Fruit fly (Drosophila melanogaster) whole organism, embryonic: ENCODE data around the gene CG43815.

Experiments
- Antp ChIP-seq: fragments of 200-800 bp; sonication (Bioruptor generic); optimal IDR thresholded peaks from 3 replicates; lab custom pipeline; 2016; ENCODE audit warnings: missing biosample characterization, missing genetic modification characterization
- B-H1 ChIP-seq: fragments of 200-800 bp; sonication (Bioruptor generic); IDR thresholded peaks from 3 replicates; pipeline ENCODE4 v1.3.6; 2022; ENCODE audit warnings: missing biosample characterization, missing genetic modification characterization
- BEAF-32 ChIP-seq: fragments of 200-800 bp; sonication (Bioruptor generic); optimal IDR thresholded peaks from 3 replicates; lab custom pipeline; 2017; ENCODE audit warnings: missing biosample characterization, missing genetic modification characterization, mild to moderate bottlenecking, moderate library complexity, missing genetic modification reagents
- CG10209 ChIP-seq: fragments of 200-800 bp; sonication (Bioruptor generic); optimal IDR thresholded peaks from 3 replicates; lab custom pipeline; 2017; ENCODE audit warnings: missing biosample characterization, mild to moderate bottlenecking, missing genetic modification characterization, missing genetic modification reagents
- CG10462 ChIP-seq: fragments of 200-800 bp; sonication (Bioruptor generic); optimal IDR thresholded peaks from 2 replicates; lab custom pipeline; 2016; ENCODE audit warnings: missing biosample characterization, missing genetic modification characterization
- CG11085 ChIP-seq: fragments of 200-800 bp; sonication (Bioruptor generic); IDR thresholded peaks from 2 replicates; pipeline ENCODE4 v1.3.6; 2022; ENCODE audit warnings: missing biosample characterization, missing genetic modification characterization
- CG11247 ChIP-seq: fragments of 200-800 bp; sonication (Bioruptor generic); IDR thresholded peaks from 2 replicates; pipeline ENCODE4 v1.3.6; 2022; ENCODE audit warnings: missing biosample characterization, missing genetic modification characterization
- CG11504 ChIP-seq: fragments of 200-800 bp; sonication (Bioruptor generic); optimal IDR thresholded peaks from 3 replicates; lab custom pipeline; 2019; ENCODE audit warnings: missing biosample characterization, mild to moderate bottlenecking, missing genetic modification characterization, moderate library complexity
- CG11723 ChIP-seq: fragments of 200-800 bp; sonication (Bioruptor generic); optimal IDR thresholded peaks from 2 replicates; lab custom pipeline; 2017; ENCODE audit warnings: missing biosample characterization, mild to moderate bottlenecking, missing genetic modification characterization
- CG12236 ChIP-seq: fragments of 200-800 bp; sonication (Bioruptor generic); optimal IDR thresholded peaks from 2 replicates; lab custom pipeline; 2016; ENCODE audit warnings: missing biosample characterization, missing genetic modification characterization
- CG12659 ChIP-seq: fragments of 200-800 bp; sonication (Bioruptor generic); optimal IDR thresholded peaks from 3 replicates; lab custom pipeline; 2017; ENCODE audit warnings: mild to moderate bottlenecking, missing biosample characterization, missing genetic modification reagents, missing genetic modification characterization
- CG13287 ChIP-seq: fragments of 200-800 bp; sonication (Bioruptor generic); IDR thresholded peaks from 2 replicates; pipeline ENCODE4 v1.3.6; 2022; ENCODE audit warnings: missing biosample characterization, missing genetic modification characterization; ENCODE audit not compliant: partially characterized antibody
- CG14050 ChIP-seq: fragments of 200-800 bp; sonication (Bioruptor generic); IDR thresholded peaks from 3 replicates; pipeline ENCODE4 v1.3.6; 2022; ENCODE audit warnings: missing biosample characterization, missing genetic modification characterization
- CG14667 ChIP-seq: fragments of 200-800 bp; sonication (Bioruptor generic); IDR thresholded peaks from 2 replicates; pipeline ENCODE4 v1.3.6; 2022; ENCODE audit warnings: missing biosample characterization, missing genetic modification characterization
- CG15269 ChIP-seq: fragments of 200-800 bp; sonication (Bioruptor generic); optimal IDR thresholded peaks from 2 replicates; lab custom pipeline; 2018; ENCODE audit warnings: missing biosample characterization, mild to moderate bottlenecking, missing genetic modification characterization, moderate library complexity
- CG17361 ChIP-seq: fragments of 200-800 bp; sonication (Bioruptor generic); IDR thresholded peaks from 3 replicates; pipeline ENCODE4 v1.3.6; 2022; ENCODE audit warnings: missing biosample characterization, missing genetic modification characterization
- CG17912 ChIP-seq: fragments of 200-800 bp; sonication (Bioruptor generic); optimal IDR thresholded peaks from 2 replicates; lab custom pipeline; 2018; ENCODE audit warnings: missing biosample characterization, mild to moderate bottlenecking, missing genetic modification characterization
- CG18011 ChIP-seq: fragments of 200-800 bp; sonication (Bioruptor generic); optimal IDR thresholded peaks from 2 replicates; lab custom pipeline; 2017; ENCODE audit warnings: missing biosample characterization, missing genetic modification characterization, mild to moderate bottlenecking, moderate library complexity, missing genotype
- CG2678 ChIP-seq: fragments of 200-800 bp; sonication (Bioruptor generic); optimal IDR thresholded peaks from 3 replicates; lab custom pipeline; 2019; ENCODE audit warnings: missing biosample characterization, mild to moderate bottlenecking, missing genetic modification characterization, moderate library complexity
- CG2875 ChIP-seq: fragments of 200-800 bp; sonication (Bioruptor generic); optimal IDR thresholded peaks from 2 replicates; lab custom pipeline; 2017; ENCODE audit warnings: missing biosample characterization, mild to moderate bottlenecking, missing genetic modification characterization, missing genetic modification reagents
- CG30431 ChIP-seq: fragments of 200-800 bp; sonication (Bioruptor generic); optimal IDR thresholded peaks from 2 replicates; lab custom pipeline; 2017; ENCODE audit warnings: missing biosample characterization, missing genetic modification characterization
- CG3065 ChIP-seq: fragments of 200-800 bp; sonication (Bioruptor generic); optimal IDR thresholded peaks from 2 replicates; lab custom pipeline; 2016; ENCODE audit warnings: missing biosample characterization, missing genetic modification characterization
- CG3163 ChIP-seq: fragments of 200-800 bp; sonication (Bioruptor generic); optimal IDR thresholded peaks from 3 replicates; lab custom pipeline; 2016; ENCODE audit warnings: missing biosample characterization, missing genetic modification characterization
- CG33557 ChIP-seq: fragments of 200-800 bp; sonication (Bioruptor generic); optimal IDR thresholded peaks from 2 replicates; lab custom pipeline; 2019; ENCODE audit warnings: missing biosample characterization, mild to moderate bottlenecking, missing genetic modification characterization, moderate library complexity
- CG3847 ChIP-seq: fragments of 200-800 bp; sonication (Bioruptor generic); IDR thresholded peaks from 2 replicates; pipeline ENCODE4 v1.3.6; 2022; ENCODE audit warnings: missing biosample characterization, missing genetic modification characterization
- CG3995 ChIP-seq: fragments of 200-800 bp; sonication (Bioruptor generic); optimal IDR thresholded peaks from 3 replicates; lab custom pipeline; 2016; ENCODE audit warnings: missing biosample characterization, missing genetic modification characterization
- CG6689 ChIP-seq: fragments of 200-800 bp; sonication (Bioruptor generic); IDR thresholded peaks from 2 replicates; pipeline ENCODE4 v1.3.6; 2022; ENCODE audit warnings: missing biosample characterization, missing genetic modification characterization
- CG6765 ChIP-seq: fragments of 200-800 bp; sonication (Bioruptor generic); optimal IDR thresholded peaks from 3 replicates; lab custom pipeline; 2017; ENCODE audit warnings: missing biosample characterization, mild to moderate bottlenecking, missing genetic modification characterization
- CG7372 ChIP-seq: fragments of 200-800 bp; sonication (Bioruptor generic); IDR thresholded peaks from 2 replicates; pipeline ENCODE4 v1.3.6; 2022; ENCODE audit warnings: missing biosample characterization, missing genetic modification characterization
- CG7963 ChIP-seq: fragments of 200-800 bp; sonication (Bioruptor generic); IDR thresholded peaks from 3 replicates; pipeline ENCODE4 v1.3.6; 2022; ENCODE audit warnings: missing biosample characterization, missing genetic modification characterization; ENCODE audit not compliant: partially characterized antibody
- CG8388 ChIP-seq: fragments of 200-800 bp; sonication (Bioruptor generic); optimal IDR thresholded peaks from 2 replicates; lab custom pipeline; 2019; ENCODE audit warnings: missing biosample characterization, mild to moderate bottlenecking, missing genetic modification characterization, moderate library complexity
- CG9437 ChIP-seq: fragments of 200-800 bp; sonication (Bioruptor generic); optimal IDR thresholded peaks from 2 replicates; lab custom pipeline; 2018; ENCODE audit warnings: missing biosample characterization, mild to moderate bottlenecking, missing genetic modification characterization
- CG9609 ChIP-seq: fragments of 200-800 bp; sonication (Bioruptor generic); optimal IDR thresholded peaks from 3 replicates; lab custom pipeline; 2016; ENCODE audit warnings: missing biosample characterization, missing genetic modification characterization
- Dfd ChIP-seq, 2 experiments: fragments of >200 bp; optimal IDR thresholded peaks; 2 replicates each; lab custom pipeline; 2017; ENCODE audit warnings: missing biosample characterization in 2 of 2, missing genetic modification characterization in 2 of 2
- Dip2 ChIP-seq: fragments of 200-800 bp; sonication (Bioruptor generic); IDR thresholded peaks from 2 replicates; pipeline ENCODE4 v1.3.6; 2022; ENCODE audit warnings: missing biosample characterization, missing genetic modification characterization
- Fer1 ChIP-seq: fragments of 200-800 bp; sonication (Bioruptor generic); optimal IDR thresholded peaks from 2 replicates; lab custom pipeline; 2017; ENCODE audit warnings: missing biosample characterization, mild to moderate bottlenecking, missing genetic modification characterization
- HLHmδ ChIP-seq: fragments of 200-800 bp; sonication (Bioruptor generic); optimal IDR thresholded peaks from 2 replicates; lab custom pipeline; 2018; ENCODE audit warnings: missing biosample characterization, mild to moderate bottlenecking, missing genetic modification characterization, moderate library complexity
- Lpt ChIP-seq: fragments of >200 bp; optimal IDR thresholded peaks from 2 replicates; lab custom pipeline; 2018; ENCODE audit warnings: missing biosample characterization, missing genetic modification characterization
- Nf-YB ChIP-seq: fragments of 200-800 bp; sonication (Bioruptor generic); optimal IDR thresholded peaks from 3 replicates; lab custom pipeline; 2019; ENCODE audit warnings: missing biosample characterization, mild to moderate bottlenecking, missing genetic modification characterization, moderate library complexity
- Nf-YC ChIP-seq: fragments of 200-800 bp; optimal IDR thresholded peaks from 3 replicates; lab custom pipeline; 2019; ENCODE audit warnings: missing biosample characterization, mild to moderate bottlenecking, missing genetic modification characterization, moderate library complexity
- Sry-δ ChIP-seq: fragments of 200-800 bp; sonication (Bioruptor generic); optimal IDR thresholded peaks from 2 replicates; lab custom pipeline; 2016; ENCODE audit warnings: missing biosample characterization, missing genetic modification characterization
- ash1 ChIP-seq: fragments of 200-800 bp; sonication (Bioruptor generic); optimal IDR thresholded peaks from 2 replicates; lab custom pipeline; 2018; ENCODE audit warnings: missing biosample characterization, mild to moderate bottlenecking, missing genetic modification characterization
- da ChIP-seq: fragments of 200-800 bp; sonication (Bioruptor generic); optimal IDR thresholded peaks from 2 replicates; lab custom pipeline; 2016; ENCODE audit warnings: missing biosample characterization, missing genetic modification characterization
- dmrt11E ChIP-seq: fragments of 200-800 bp; sonication (Bioruptor generic); optimal IDR thresholded peaks from 3 replicates; lab custom pipeline; 2018; ENCODE audit warnings: missing biosample characterization, mild to moderate bottlenecking, missing genetic modification characterization, moderate library complexity
- fu2 ChIP-seq: fragments of 200-800 bp; sonication (Bioruptor generic); optimal IDR thresholded peaks from 2 replicates; lab custom pipeline; 2016; ENCODE audit warnings: missing biosample characterization, missing genetic modification characterization
- gsb-n ChIP-seq: fragments of 200-800 bp; sonication (Bioruptor generic); optimal IDR thresholded peaks from 3 replicates; lab custom pipeline; 2018; ENCODE audit warnings: missing biosample characterization, mild to moderate bottlenecking, missing genetic modification characterization
- hth ChIP-seq: fragments of >200 bp; optimal IDR thresholded peaks from 2 replicates; lab custom pipeline; 2017; ENCODE audit warnings: inconsistent platforms
- org-1 ChIP-seq: fragments of 200-800 bp; sonication (Bioruptor generic); optimal IDR thresholded peaks from 2 replicates; lab custom pipeline; 2017; ENCODE audit warnings: missing biosample characterization, missing genetic modification characterization
- sisA ChIP-seq: fragments of 200-800 bp; sonication (Bioruptor generic); IDR thresholded peaks from 2 replicates; pipeline ENCODE4 v1.3.6; 2022; ENCODE audit warnings: missing biosample characterization, missing genetic modification characterization
- sug ChIP-seq: fragments of 200-800 bp; optimal IDR thresholded peaks from 2 replicates; lab custom pipeline; 2019; ENCODE audit warnings: missing biosample characterization, mild to moderate bottlenecking, missing genetic modification characterization, moderate library complexity
- ttk ChIP-seq: fragments of 200-800 bp; sonication (Bioruptor generic); IDR thresholded peaks from 2 replicates; pipeline ENCODE4 v2.1.2; 2022; ENCODE audit warnings: missing biosample characterization, missing genetic modification characterization
- twi ChIP-seq: fragments of 200-800 bp; optimal IDR thresholded peaks from 2 replicates; lab custom pipeline; 2019; ENCODE audit warnings: missing biosample characterization, mild to moderate bottlenecking, missing genetic modification characterization, moderate library complexity
- zfh1 ChIP-seq: fragments of 200-800 bp; sonication (Bioruptor generic); IDR thresholded peaks from 3 replicates; pipeline ENCODE4 v1.3.6; 2022; ENCODE audit warnings: missing biosample characterization, missing genetic modification characterization

The CG43815 gene

DNA sequence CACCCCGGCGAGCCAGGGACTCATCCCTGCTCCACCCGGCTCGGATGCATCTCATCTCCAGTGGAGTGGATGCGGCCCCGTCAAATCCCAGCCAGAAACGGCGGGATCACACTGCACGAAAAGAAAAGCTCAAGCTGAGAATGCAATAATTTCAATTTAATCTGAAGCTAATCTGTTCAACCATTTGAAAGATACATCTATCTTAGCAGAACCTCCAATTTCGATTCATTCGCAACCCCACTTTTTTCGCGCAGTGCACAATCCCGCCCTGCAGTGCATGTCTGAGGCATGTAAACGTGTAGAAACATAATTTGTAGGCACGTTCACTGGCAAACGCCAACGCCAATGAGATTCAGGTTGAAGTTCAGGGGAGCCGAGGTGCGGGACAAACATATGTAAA is 22.5 kb downstream of the CG43815 start (continued):
- TF ChIP-seq CG11247 (GFP tag; lab: Robert Waterston, UW), result peak; percentile 26; the same call in 1 of the 2 replicates
- TF ChIP-seq CG30431, result peak; percentile 23
- no peak for TF ChIP-seq CG18011
- peak; percentile 68 for TF ChIP-seq dmrt11E
- 0 out of 3 replicates have a peak, but pooled peaks have one; percentile 43 for TF ChIP-seq CG17361 (GFP tag; lab: Robert Waterston, UW)
- TF ChIP-seq ttk, result peak; percentile 61; the same call in 1 of the 2 replicates
- no peak for TF ChIP-seq CG6765
- no peak for TF ChIP-seq CG3995
- TF ChIP-seq sug, result no peak
- TF ChIP-seq CG10209 (GFP tag; lab: Kevin White, UChicago), result peak; percentile 36
- peak; percentile 77 for TF ChIP-seq sisA (GFP tag; lab: Robert Waterston, UW)
- no peak for TF ChIP-seq Fer1 (GFP tag; lab: Kevin White, UChicago)
- 0 out of 3 replicates have a peak, but pooled peaks have one; percentile 16 for TF ChIP-seq B-H1 (GFP tag; lab: Robert Waterston, UW)
- TF ChIP-seq Nf-YC (tag; lab: Kevin White, UChicago), result no peak
- TF ChIP-seq ash1 (GFP tag; lab: Kevin White, UChicago), result no peak
- 0 out of 3 replicates have a peak, but pooled peaks have one; percentile 10 for TF ChIP-seq CG14050
- TF ChIP-seq Dip2 (GFP tag; lab: Robert Waterston, UW), result no peak
- TF ChIP-seq CG11085, result peak; percentile 42; the same call in 1 of the 2 replicates
- no peak for TF ChIP-seq CG12659 (GFP tag; lab: Kevin White, UChicago)
- peak; percentile 31 for TF ChIP-seq CG8388 (GFP tag; lab: Kevin White, UChicago)
- TF ChIP-seq CG2678 (tag; lab: Kevin White, UChicago), result peak; percentile 41
- TF ChIP-seq CG13287 (GFP tag; lab: Robert Waterston, UW), result no peak
- peak; percentile 48 for TF ChIP-seq CG2875 (GFP tag; lab: Kevin White, UChicago)
- TF ChIP-seq CG9437 (GFP tag; lab: Kevin White, UChicago), result no peak
- TF ChIP-seq CG14667 (GFP tag; lab: Robert Waterston, UW), result 0 out of 2 replicates have a peak, but pooled peaks have one; percentile 27
- TF ChIP-seq hth (lab: Kevin White, UChicago), result no peak
- no peak for TF ChIP-seq Sry-δ (GFP tag; lab: Kevin White, UChicago)
- peak; percentile 21 for TF ChIP-seq CG12236
- TF ChIP-seq org-1 (GFP tag; lab: Kevin White, UChicago), result peak; percentile 19
- no peak for TF ChIP-seq CG10462 (GFP tag; lab: Kevin White, UChicago)

DNA sequence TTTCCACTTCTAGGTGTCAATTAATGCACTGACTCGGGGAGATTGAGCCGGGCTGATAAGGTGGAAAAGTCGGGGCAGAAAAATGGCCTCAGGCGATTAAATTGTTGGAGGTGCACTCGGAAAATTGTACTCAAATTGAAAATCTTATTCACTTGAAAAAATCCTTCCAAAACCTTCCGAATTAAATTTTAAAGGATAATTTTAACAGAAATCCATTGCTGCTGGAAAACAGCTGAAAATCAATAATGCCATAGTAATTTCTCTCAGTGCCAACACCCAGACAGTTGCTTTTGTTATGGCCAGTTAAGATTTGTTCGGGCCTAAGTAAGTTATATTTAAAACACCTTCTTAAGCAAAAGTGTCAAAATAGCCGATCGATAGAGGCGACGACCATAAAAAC is 24.8 kb downstream of the CG43815 start:
- TF ChIP-seq Nf-YB (GFP tag; lab: Kevin White, UChicago) (no peak), twi (tag; lab: Kevin White, UChicago) (peak; percentile 22), BEAF-32 (no peak), CG9609 (GFP tag; lab: Kevin White, UChicago) (no peak), Antp (GFP tag; lab: Kevin White, UChicago) (peak; percentile 30), CG3847 (GFP tag; lab: Robert Waterston, UW) (0 out of 2 replicates have a peak, but pooled peaks have one; percentile 16), CG15269 (no peak), CG3065 (GFP tag; lab: Kevin White, UChicago) (no peak), gsb-n (peak; percentile 41), CG7963 (GFP tag; lab: Robert Waterston, UW) (no peak), CG3163 (GFP tag; lab: Kevin White, UChicago) (no peak), Dfd (GFP tag; optimal IDR thresholded peaks at IDR 0.05; lab: Kevin White, UChicago) (no peak), HLHmδ (GFP tag; lab: Kevin White, UChicago) (no peak), CG11504 (tag; lab: Kevin White, UChicago) (peak; percentile 33), CG17912 (no peak), zfh1 (GFP tag; lab: Robert Waterston, UW) (peak; percentile 70), da (GFP tag; lab: Kevin White, UChicago) (no peak), CG7372 (GFP tag; lab: Robert Waterston, UW) (no peak), CG6689 (no peak), CG33557 (GFP tag; lab: Kevin White, UChicago) (peak; percentile 46), Lpt (no peak), fu2 (no peak), CG11723 (no peak)
